Fruit fly (Drosophila melanogaster) whole organism, embryonic: ENCODE results near the gene CG34268.

Experiments used
- Asciz ChIP-seq: fragments of 200-800 bp; sonication (Bioruptor generic); optimal IDR thresholded peaks from 2 replicates; lab custom pipeline; 2017; ENCODE audit warnings: missing biosample characterization, mild to moderate bottlenecking, missing genetic modification characterization, missing genetic modification reagents
- Blimp-1 ChIP-seq: fragments of 200-800 bp; sonication (Bioruptor generic); optimal IDR thresholded peaks from 3 replicates; lab custom pipeline; 2018; ENCODE audit warnings: missing biosample characterization, missing genetic modification characterization, mild to moderate bottlenecking, moderate library complexity, missing genetic modification reagents
- CG10209 ChIP-seq: fragments of 200-800 bp; sonication (Bioruptor generic); optimal IDR thresholded peaks from 3 replicates; lab custom pipeline; 2017; ENCODE audit warnings: missing biosample characterization, mild to moderate bottlenecking, missing genetic modification characterization, missing genetic modification reagents
- CG10366 ChIP-seq: fragments of 200-800 bp; sonication (Bioruptor generic); IDR thresholded peaks from 2 replicates; pipeline ENCODE4 v1.3.6; 2022; ENCODE audit warnings: missing biosample characterization, missing genetic modification characterization
- CG10431 ChIP-seq: fragments of 200-800 bp; sonication (Bioruptor generic); optimal IDR thresholded peaks from 3 replicates; lab custom pipeline; 2018; ENCODE audit warnings: missing biosample characterization, mild to moderate bottlenecking, missing genetic modification characterization
- CG13424 ChIP-seq: fragments of 200-800 bp; sonication (Bioruptor generic); optimal IDR thresholded peaks from 2 replicates; lab custom pipeline; 2019; ENCODE audit warnings: missing biosample characterization, mild to moderate bottlenecking, missing genetic modification characterization, moderate library complexity
- CG14014 ChIP-seq: fragments of 200-800 bp; sonication (Bioruptor generic); IDR thresholded peaks from 2 replicates; pipeline ENCODE4 v1.3.6; 2022; ENCODE audit warnings: missing biosample characterization, missing genetic modification characterization
- CG15601 ChIP-seq: fragments of 200-800 bp; sonication (Bioruptor generic); optimal IDR thresholded peaks from 3 replicates; lab custom pipeline; 2019; ENCODE audit warnings: missing biosample characterization, mild to moderate bottlenecking, missing genetic modification characterization, moderate library complexity
- CG1603 ChIP-seq: fragments of 200-800 bp; sonication (Bioruptor generic); optimal IDR thresholded peaks from 2 replicates; lab custom pipeline; 2019; ENCODE audit warnings: missing biosample characterization, mild to moderate bottlenecking, missing genetic modification characterization, moderate library complexity
- CG17359 ChIP-seq: fragments of 200-800 bp; sonication (Bioruptor generic); optimal IDR thresholded peaks from 3 replicates; lab custom pipeline; 2018; ENCODE audit warnings: missing biosample characterization, mild to moderate bottlenecking, missing genetic modification characterization, moderate library complexity
- CG17361 ChIP-seq: fragments of 200-800 bp; sonication (Bioruptor generic); IDR thresholded peaks from 3 replicates; pipeline ENCODE4 v1.3.6; 2022; ENCODE audit warnings: missing biosample characterization, missing genetic modification characterization
- CG2678 ChIP-seq: fragments of 200-800 bp; sonication (Bioruptor generic); optimal IDR thresholded peaks from 3 replicates; lab custom pipeline; 2019; ENCODE audit warnings: missing biosample characterization, mild to moderate bottlenecking, missing genetic modification characterization, moderate library complexity
- CG32772 ChIP-seq: fragments of 200-800 bp; sonication (Bioruptor generic); IDR thresholded peaks from 2 replicates; pipeline ENCODE4 v1.3.6; 2022; ENCODE audit warnings: missing biosample characterization, missing genetic modification characterization
- CG3838 ChIP-seq: fragments of 200-800 bp; sonication (Bioruptor generic); optimal IDR thresholded peaks from 3 replicates; lab custom pipeline; 2016; ENCODE audit warnings: missing biosample characterization, missing genetic modification characterization
- CG4424 ChIP-seq: fragments of 200-800 bp; sonication (Bioruptor generic); optimal IDR thresholded peaks from 3 replicates; lab custom pipeline; 2016; ENCODE audit warnings: missing biosample characterization, missing genetic modification characterization
- CG5245 ChIP-seq: fragments of 200-800 bp; sonication (Bioruptor generic); optimal IDR thresholded peaks from 3 replicates; lab custom pipeline; 2016; ENCODE audit warnings: missing biosample characterization, missing genetic modification characterization
- CG9437 ChIP-seq: fragments of 200-800 bp; sonication (Bioruptor generic); optimal IDR thresholded peaks from 2 replicates; lab custom pipeline; 2018; ENCODE audit warnings: missing biosample characterization, mild to moderate bottlenecking, missing genetic modification characterization
- CoRest ChIP-seq: fragments of 200-800 bp; sonication (Bioruptor generic); optimal IDR thresholded peaks from 3 replicates; lab custom pipeline; 2018; ENCODE audit warnings: missing biosample characterization, mild to moderate bottlenecking, missing genetic modification characterization, moderate library complexity
- D19A ChIP-seq: fragments of 200-800 bp; optimal IDR thresholded peaks from 3 replicates; lab custom pipeline; 2019; ENCODE audit warnings: missing biosample characterization, mild to moderate bottlenecking, missing genetic modification characterization, moderate library complexity
- H15 ChIP-seq: fragments of 200-800 bp; sonication (Bioruptor generic); IDR thresholded peaks from 3 replicates; pipeline ENCODE4 v1.3.6; 2022; ENCODE audit warnings: missing biosample characterization, missing genetic modification characterization
- HLH3B ChIP-seq: fragments of 200-800 bp; sonication (Bioruptor generic); IDR thresholded peaks from 2 replicates; pipeline ENCODE4 v1.3.6; 2022; ENCODE audit warnings: missing biosample characterization, missing genetic modification characterization
- Hand ChIP-seq: fragments of 200-800 bp; sonication (Bioruptor generic); optimal IDR thresholded peaks from 2 replicates; lab custom pipeline; 2017; ENCODE audit warnings: mild to moderate bottlenecking, missing biosample characterization, missing genetic modification reagents, missing genetic modification characterization
- Lpt ChIP-seq: fragments of >200 bp; optimal IDR thresholded peaks from 2 replicates; lab custom pipeline; 2018; ENCODE audit warnings: missing biosample characterization, missing genetic modification characterization
- Poxn ChIP-seq: fragments of 200-800 bp; sonication (Bioruptor generic); IDR thresholded peaks from 2 replicates; pipeline ENCODE4 v1.3.6; 2022; ENCODE audit warnings: missing biosample characterization, missing genetic modification characterization
- Xbp1 ChIP-seq: fragments of 200-800 bp; sonication (Bioruptor generic); optimal IDR thresholded peaks from 3 replicates; lab custom pipeline; 2016; ENCODE audit warnings: missing biosample characterization, mild to moderate bottlenecking, missing genetic modification characterization
- ac ChIP-seq: fragments of 200-800 bp; sonication (Bioruptor generic); optimal IDR thresholded peaks from 3 replicates; lab custom pipeline; 2017; ENCODE audit warnings: missing biosample characterization, mild to moderate bottlenecking, missing genetic modification characterization
- ase ChIP-seq: fragments of 200-800 bp; sonication (Bioruptor generic); IDR thresholded peaks from 3 replicates; pipeline ENCODE4 v1.3.6; 2022; ENCODE audit warnings: missing biosample characterization, missing genetic modification characterization
- az2 ChIP-seq: fragments of 200-800 bp; sonication (Bioruptor generic); optimal IDR thresholded peaks from 3 replicates; lab custom pipeline; 2016; ENCODE audit warnings: missing biosample characterization, missing genetic modification characterization
- bbx ChIP-seq: fragments of 200-800 bp; sonication (Bioruptor generic); IDR thresholded peaks from 2 replicates; pipeline ENCODE4 v1.3.6; 2022; ENCODE audit warnings: missing biosample characterization, missing genetic modification characterization; ENCODE audit not compliant: partially characterized antibody
- croc ChIP-seq: fragments of 200-800 bp; sonication (Bioruptor generic); conservative IDR thresholded peaks from 3 replicates; pipeline ENCODE4 v1.3.6; 2022; ENCODE audit warnings: missing biosample characterization, missing genetic modification characterization
- crol ChIP-seq: fragments of 200-800 bp; sonication (Bioruptor generic); IDR thresholded peaks from 2 replicates; pipeline ENCODE4 v1.3.6; 2022; ENCODE audit warnings: missing biosample characterization, missing genetic modification characterization
- dpn ChIP-seq, 2 experiments: fragments of 200-800 bp; sonication (Bioruptor generic); optimal IDR thresholded peaks; 3 replicates each; lab custom pipeline; 2016; ENCODE audit warnings: missing biosample characterization in 2 of 2, missing genetic modification characterization in 2 of 2
- eve ChIP-seq, 2 experiments: fragments of >200 bp; optimal IDR thresholded peaks; 2 replicates each; lab custom pipeline; 2017; ENCODE audit warnings: missing biosample characterization in 2 of 2, missing genetic modification characterization in 2 of 2
- gem ChIP-seq: fragments of 200-800 bp; sonication (Bioruptor generic); optimal IDR thresholded peaks from 2 replicates; lab custom pipeline; 2019; ENCODE audit warnings: missing biosample characterization, mild to moderate bottlenecking, missing genetic modification characterization, moderate library complexity
- hkb ChIP-seq, 2 experiments: fragments of 200-800 bp in 1 of 2; fragments of >200 bp in 1 of 2; sonication (Bioruptor generic) in 1 of 2; IDR thresholded peaks in 1 of 2; optimal IDR thresholded peaks in 1 of 2; 2 replicates each; pipeline versions ENCODE4 v1.3.6 to Lab custom; 2017 to 2022; ENCODE audit warnings: missing biosample characterization in 1 of 2, missing genetic modification characterization in 1 of 2
- lola ChIP-seq, 3 experiments: fragments of >200 bp in 2 of 3; fragments of 200-800 bp in 1 of 3; sonication (Bioruptor generic) in 1 of 3; optimal IDR thresholded peaks; 2 replicates each; lab custom pipeline; 2017 to 2019; ENCODE audit warnings: missing biosample characterization in 3 of 3, missing genetic modification characterization in 3 of 3, mild to moderate bottlenecking in 1 of 3, moderate library complexity in 1 of 3
- nerfin-1 ChIP-seq: fragments of 200-800 bp; sonication (Bioruptor generic); optimal IDR thresholded peaks from 3 replicates; lab custom pipeline; 2019; ENCODE audit warnings: missing biosample characterization, mild to moderate bottlenecking, missing genetic modification characterization, moderate library complexity
- oc ChIP-seq: fragments of 200-800 bp; sonication (Bioruptor generic); optimal IDR thresholded peaks from 2 replicates; lab custom pipeline; 2018; ENCODE audit warnings: missing biosample characterization, mild to moderate bottlenecking, missing genetic modification characterization, moderate library complexity
- otp ChIP-seq: fragments of 200-800 bp; sonication (Bioruptor generic); IDR thresholded peaks from 3 replicates; pipeline ENCODE4, ENCODE4 v1.3.6; 2022; ENCODE audit warnings: missing biosample characterization, missing genetic modification characterization
- pan ChIP-seq, 4 experiments: fragments of >200 bp in 3 of 4; fragments of 200-800 bp in 1 of 4; sonication (Bioruptor generic) in 1 of 4; optimal IDR thresholded peaks in 3 of 4; IDR thresholded peaks in 1 of 4; 2 replicates each; pipeline versions ENCODE4 v1.3.6 to Lab custom; 2017 to 2022; ENCODE audit warnings: missing biosample characterization in 2 of 4, missing genetic modification characterization in 2 of 4, mixed read lengths in 1 of 4
- sisA ChIP-seq: fragments of 200-800 bp; sonication (Bioruptor generic); IDR thresholded peaks from 2 replicates; pipeline ENCODE4 v1.3.6; 2022; ENCODE audit warnings: missing biosample characterization, missing genetic modification characterization
- stc ChIP-seq: fragments of 200-800 bp; sonication (Bioruptor generic); IDR thresholded peaks from 2 replicates; pipeline ENCODE4 v1.3.6; 2022; ENCODE audit warnings: missing biosample characterization, missing genetic modification characterization
- unpg ChIP-seq: fragments of 200-800 bp; sonication (Bioruptor generic); optimal IDR thresholded peaks from 3 replicates; lab custom pipeline; 2018; ENCODE audit warnings: missing biosample characterization, mild to moderate bottlenecking, missing genetic modification characterization, moderate library complexity
- vvl ChIP-seq: fragments of 200-800 bp; sonication (Bioruptor generic); IDR thresholded peaks from 2 replicates; pipeline ENCODE4 v1.3.6; 2022; ENCODE audit warnings: missing biosample characterization, missing genetic modification characterization

CG34268 gene

dm6 chr3L:515614-516013, 14.8 kb downstream of the CG34268 start:
- TF ChIP-seq bbx (GFP tag; lab: Robert Waterston, UW), result 0 out of 2 replicates have a peak, but pooled peaks have one; percentile 15
- no peak for TF ChIP-seq CG17359

- TF ChIP-seq Blimp-1 (GFP tag; lab: Kevin White, UChicago), result peak; percentile 91
- peak; percentile 40; the same call in 1 of the 2 replicates for TF ChIP-seq crol (GFP tag; lab: Robert Waterston, UW)
- TF ChIP-seq Hand (GFP tag; lab: Kevin White, UChicago), result no peak
These were observed 15.8 kb downstream of the CG34268 start for dm6 chr3L:516544-516943.

dm6 chr3L:516948-517599, 16.3 kb downstream of the CG34268 start:
- no peak for TF ChIP-seq CG5245 (GFP tag; lab: Kevin White, UChicago)
- no peak for TF ChIP-seq CG10431 (GFP tag; lab: Kevin White, UChicago)
- peak; percentile 67 for TF ChIP-seq CG17361 (GFP tag; lab: Robert Waterston, UW)
- TF ChIP-seq Lpt (GFP tag; lab: Kevin White, UChicago), result no peak
- TF ChIP-seq pan (optimal IDR thresholded peaks at IDR 0.05; lab: Kevin White, UChicago), result no peak
- peak in 1 of 2 experiments; percentile 19 for TF ChIP-seq pan (GFP tag; optimal IDR thresholded peaks at IDR 0.05 in 1 of 2, IDR thresholded peaks at IDR 0.05 in 1 of 2)
- peak; percentile 19 for TF ChIP-seq CG13424 (tag; lab: Kevin White, UChicago)
- no peak for TF ChIP-seq CoRest (tag; lab: Kevin White, UChicago)
- peak in 1 of 3 experiments; percentile 3 for TF ChIP-seq lola (GFP tag; optimal IDR thresholded peaks at IDR 0.05; lab: Kevin White, UChicago)
- no peak for TF ChIP-seq CG3838 (GFP tag; lab: Kevin White, UChicago)
- TF ChIP-seq unpg (GFP tag; lab: Kevin White, UChicago), result peak; percentile 11
- peak; percentile 62 for TF ChIP-seq croc (GFP tag; lab: Robert Waterston, UW)
- TF ChIP-seq ac (GFP tag; lab: Kevin White, UChicago), result no peak
- TF ChIP-seq CG32772 (GFP tag; lab: Robert Waterston, UW), result peak; percentile 43; the same call in 1 of the 2 replicates
- peak; percentile 29 for TF ChIP-seq oc (tag; lab: Kevin White, UChicago)
- peak; percentile 3 for TF ChIP-seq nerfin-1
- TF ChIP-seq hkb (optimal IDR thresholded peaks at IDR 0.05; lab: Kevin White, UChicago), result no peak
- TF ChIP-seq hkb (GFP tag; IDR thresholded peaks at IDR 0.05; lab: Robert Waterston, UW), result peak; percentile 51; the same call in 1 of the 2 replicates
- TF ChIP-seq sisA (GFP tag; lab: Robert Waterston, UW), result peak; percentile 64
- TF ChIP-seq otp (GFP tag; lab: Robert Waterston, UW), result 0 out of 3 replicates have a peak, but pooled peaks have one; percentile 34
- TF ChIP-seq CG10366 (GFP tag; lab: Robert Waterston, UW), result peak; percentile 54
- TF ChIP-seq vvl (GFP tag; lab: Robert Waterston, UW), result peak; percentile 79; the same call in 1 of the 2 replicates
- peak; percentile 42; the same call in 1 of the 3 replicates for TF ChIP-seq H15 (GFP tag; lab: Robert Waterston, UW)
- peak; percentile 53 for TF ChIP-seq CG2678 (tag; lab: Kevin White, UChicago)
- TF ChIP-seq ase (GFP tag; lab: Robert Waterston, UW), result peak; percentile 46; the same call in 1 of the 3 replicates
- TF ChIP-seq Xbp1 (GFP tag; lab: Kevin White, UChicago), result peak; percentile 6
- TF ChIP-seq D19A, result peak; percentile 80
- TF ChIP-seq stc (GFP tag; lab: Robert Waterston, UW), result peak; percentile 58; the same call in 1 of the 2 replicates
- TF ChIP-seq CG15601, result peak; percentile 20
- TF ChIP-seq CG9437 (GFP tag; lab: Kevin White, UChicago), result peak; percentile 15
- TF ChIP-seq gem (tag; lab: Kevin White, UChicago), result peak; percentile 52
- TF ChIP-seq Poxn (GFP tag; lab: Robert Waterston, UW), result no peak
- peak; percentile 16 for TF ChIP-seq az2 (GFP tag; lab: Kevin White, UChicago)
- peak in 1 of 2 experiments; percentile 0 for TF ChIP-seq dpn (GFP tag; optimal IDR thresholded peaks at IDR 0.05; lab: Kevin White, UChicago)
- peak; percentile 25 for TF ChIP-seq CG4424
- peak; percentile 64 for TF ChIP-seq Asciz
- peak; percentile 31; the same call in 1 of the 2 replicates for TF ChIP-seq CG14014 (GFP tag; lab: Robert Waterston, UW)
- TF ChIP-seq CG10209 (GFP tag; lab: Kevin White, UChicago), result no peak
- TF ChIP-seq CG1603 (tag; lab: Kevin White, UChicago), result peak; percentile 3
- TF ChIP-seq eve (GFP tag; optimal IDR thresholded peaks at IDR 0.05; lab: Kevin White, UChicago), result peak in 1 of 2 experiments; percentile 55
- peak; percentile 67 for TF ChIP-seq HLH3B (GFP tag; lab: Robert Waterston, UW)
